Worm (Caenorhabditis elegans): ENCODE data around the gene rha-1.

The rha-1 gene

ce11 chrII:8896541-8896940, 13.1 kb upstream of the rha-1 start, which contains the start of gene lat-1:
Gene lat-1 (plus strand): TSS chrII:8896841.
- no peak for TF ChIP-seq lag-1 (GFP tag; IDR thresholded peaks at IDR 0.05)
- no peak for TF ChIP-seq chd-7 (tag; optimal IDR thresholded peaks at IDR 0.05)
- no peak for TF ChIP-seq akir-1 (GFP tag; optimal IDR thresholded peaks at IDR 0.05)
- 0 out of 2 replicates have a peak, but pooled peaks have one; percentile 37 for TF ChIP-seq zfh-2 (GFP tag; conservative IDR thresholded peaks at IDR 0.05)
- no peak for TF ChIP-seq ztf-26 (tag; optimal IDR thresholded peaks at IDR 0.05)
- TF ChIP-seq snpc-1.1 (tag; optimal IDR thresholded peaks at IDR 0.05; ENCODE audit: insufficient read depth): no peak

DNA sequence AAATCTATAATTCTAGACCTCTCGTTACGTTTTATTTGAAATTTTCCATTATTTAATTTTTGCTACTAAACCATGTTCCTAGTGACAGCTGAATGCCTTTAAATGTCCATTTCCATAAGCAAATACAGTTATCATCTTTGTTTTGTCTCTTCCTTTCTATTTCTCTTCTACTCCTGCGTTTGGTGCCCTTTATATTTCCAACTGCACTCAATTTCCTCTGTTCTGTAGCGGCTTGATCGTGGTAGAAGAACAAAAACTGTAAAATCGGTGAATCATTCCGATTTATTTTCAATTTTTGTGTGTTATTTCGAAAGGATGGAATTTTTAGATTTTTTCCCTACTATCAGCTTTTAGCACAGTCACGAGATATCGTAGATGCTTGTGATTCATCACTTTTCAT, 12.4 kb upstream of the rha-1 start:
- TF ChIP-seq egl-18 (GFP tag; IDR thresholded peaks at IDR 0.05) (no peak), C17E4.6 (GFP tag; IDR thresholded peaks at IDR 0.05) (no peak), nhr-80 (tag; optimal IDR thresholded peaks at IDR 0.05) (peak; percentile 55)

DNA sequence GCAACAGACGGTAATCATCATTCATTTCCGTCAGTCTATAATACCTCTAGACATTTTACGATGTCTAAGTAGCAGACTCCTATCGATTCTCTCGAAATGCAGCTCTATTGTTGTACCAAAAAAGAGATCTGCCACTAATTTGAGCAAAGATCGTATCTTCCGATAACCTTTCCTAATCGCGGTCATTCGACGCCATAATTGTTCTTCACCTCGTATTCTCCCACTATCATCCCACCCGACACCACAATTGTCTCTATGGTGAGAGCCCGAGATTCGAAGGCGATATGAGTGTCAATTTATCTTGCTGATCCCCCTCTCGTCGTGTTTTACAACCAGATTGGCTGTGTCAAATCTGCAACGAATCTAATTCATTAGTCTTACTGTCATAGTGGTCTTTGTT, 11.9 kb upstream of the rha-1 start:
- TF ChIP-seq F10E7.11 (tag; optimal IDR thresholded peaks at IDR 0.05) (no peak), dpl-1 (GFP tag; optimal IDR thresholded peaks at IDR 0.05) (no peak), nfya-1 (tag; optimal IDR thresholded peaks at IDR 0.05; ENCODE audit: borderline replicate concordance, insufficient read depth) (no peak), zfh-2 (GFP tag; conservative IDR thresholded peaks at IDR 0.05) (no peak), somi-1 (GFP tag; optimal IDR thresholded peaks at IDR 0.05) (no peak), lin-35 (GFP tag; optimal IDR thresholded peaks at IDR 0.05) (no peak), ztf-28 (GFP tag; IDR thresholded peaks at IDR 0.05) (no peak), nhr-90 (tag; optimal IDR thresholded peaks at IDR 0.05) (no peak)

ce11 chrII:8891606-8892005, 8.1 kb upstream of the rha-1 start:
- TF ChIP-seq B0336.3 (GFP tag; IDR thresholded peaks at IDR 0.05) (no peak), sea-2 (GFP tag; IDR thresholded peaks at IDR 0.05) (no peak), xnd-1 (tag; optimal IDR thresholded peaks at IDR 0.05) (no peak), mel-28 (tag; optimal IDR thresholded peaks at IDR 0.05; ENCODE audit: borderline replicate concordance) (no peak), cebp-1 (GFP tag; IDR thresholded peaks at IDR 0.05) (no peak), cebp-1 (tag; optimal IDR thresholded peaks at IDR 0.05) (no peak), F37B4.10 (GFP tag; IDR thresholded peaks at IDR 0.05) (no peak), ceh-79 (tag; optimal IDR thresholded peaks at IDR 0.05) (no peak), egl-18 (GFP tag; IDR thresholded peaks at IDR 0.05) (no peak), C17E4.6 (GFP tag; IDR thresholded peaks at IDR 0.05) (no peak), lin-26 (GFP tag; IDR thresholded peaks at IDR 0.05) (no peak), tbp1 (GFP tag; optimal IDR thresholded peaks at IDR 0.05) (no peak)

ce11 chrII:8891042-8891441, 7.6 kb upstream of the rha-1 start:
- no peak for TF ChIP-seq B0035.1 (tag; optimal IDR thresholded peaks at IDR 0.05)
- no peak for TF ChIP-seq F37B4.10 (GFP tag; IDR thresholded peaks at IDR 0.05)
- no peak for TF ChIP-seq nhr-27 (tag; optimal IDR thresholded peaks at IDR 0.05)
- no peak for TF ChIP-seq Y67H2A.10 (GFP tag; conservative IDR thresholded peaks at IDR 0.05)
- TF ChIP-seq dox-1 (GFP tag; IDR thresholded peaks at IDR 0.05): no peak
- no peak for TF ChIP-seq egl-44 (GFP tag; IDR thresholded peaks at IDR 0.05)
- TF ChIP-seq nfya-1 (tag; optimal IDR thresholded peaks at IDR 0.05; ENCODE audit: borderline replicate concordance, insufficient read depth): no peak
- no peak for TF ChIP-seq F49E8.2 (tag; optimal IDR thresholded peaks at IDR 0.05; ENCODE audit: insufficient read depth)
- TF ChIP-seq snpc-1.1 (tag; optimal IDR thresholded peaks at IDR 0.05; ENCODE audit: insufficient read depth): no peak
- TF ChIP-seq lin-40 (tag; optimal IDR thresholded peaks at IDR 0.05): no peak
- TF ChIP-seq dpl-1 (GFP tag; optimal IDR thresholded peaks at IDR 0.05): peak; percentile 35
- peak; percentile 77 for TF ChIP-seq lin-54 (GFP tag; optimal IDR thresholded peaks at IDR 0.05)
- no peak for TF ChIP-seq mcd-1 (GFP tag; IDR thresholded peaks at IDR 0.05)
- peak; percentile 41; the same call in 1 of the 2 replicates for TF ChIP-seq F33H1.4 (GFP tag; IDR thresholded peaks at IDR 0.05)
- no peak for TF ChIP-seq ceh-79 (tag; optimal IDR thresholded peaks at IDR 0.05)
- peak; percentile 10 for TF ChIP-seq xnd-1 (tag; optimal IDR thresholded peaks at IDR 0.05)
- no peak for TF ChIP-seq die-1 (tag; optimal IDR thresholded peaks at IDR 0.05)
- TF ChIP-seq efl-1 (GFP tag; optimal IDR thresholded peaks at IDR 0.05): peak; percentile 67
- 0 out of 2 replicates have a peak, but pooled peaks have one; percentile 29 for TF ChIP-seq D2030.7 (GFP tag; IDR thresholded peaks at IDR 0.05)
- TF ChIP-seq attf-5 (GFP tag; optimal IDR thresholded peaks at IDR 0.05): no peak
- TF ChIP-seq F22D6.2 (tag; optimal IDR thresholded peaks at IDR 0.05): no peak
- TF ChIP-seq ztf-22 (GFP tag; optimal IDR thresholded peaks at IDR 0.05): no peak
